Worm (Caenorhabditis elegans) whole organism, midembryonic: Measurements from ENCODE around the gene srg-58.

Source experiments
- T22C8.4 ChIP-seq: fragments of 200-800 bp; sonication (Bioruptor generic); IDR thresholded peaks from 2 replicates; pipeline ENCODE4 v1.3.6; 2022; ENCODE audit warnings: missing genetic modification characterization, missing compliant biosample characterization
- cog-1 ChIP-seq: sonication (generic microtip); optimal IDR thresholded peaks from 2 replicates; lab custom pipeline; 2016; ENCODE audit warnings: missing genetic modification characterization, missing compliant biosample characterization
- flt-1 ChIP-seq: fragments of 200-800 bp; sonication (Bioruptor generic); IDR thresholded peaks from 2 replicates; pipeline ENCODE4 v1.3.6; 2022; ENCODE audit warnings: missing genetic modification characterization, missing compliant biosample characterization
- klf-2 ChIP-seq: fragments of 200-800 bp; sonication (Bioruptor generic); conservative IDR thresholded peaks from 2 replicates; pipeline ENCODE4 v1.3.6; 2022; ENCODE audit warnings: missing genetic modification reagents, missing genetic modification characterization, missing compliant biosample characterization
- med-1 ChIP-seq: sonication (generic microtip); optimal IDR thresholded peaks from 2 replicates; lab custom pipeline; 2017; ENCODE audit warnings: missing genetic modification characterization, mild to moderate bottlenecking, missing compliant biosample characterization, antibody characterized with exemption, missing genetic modification reagents; ENCODE audit not compliant: insufficient read depth
- ref-1 ChIP-seq: fragments of 200-800 bp; sonication (Bioruptor generic); conservative IDR thresholded peaks from 2 replicates; pipeline ENCODE4 v1.3.6; 2022; ENCODE audit warnings: missing genetic modification reagents, missing genetic modification characterization, missing compliant biosample characterization
- tab-1 ChIP-seq: fragments of 200-800 bp; sonication (Bioruptor generic); IDR thresholded peaks from 2 replicates; pipeline ENCODE4 v1.3.6; 2022; ENCODE audit warnings: missing genetic modification characterization, missing compliant biosample characterization
- ztf-23 ChIP-seq: fragments of 200-800 bp; sonication (Bioruptor generic); IDR thresholded peaks from 2 replicates; pipeline ENCODE4 v1.3.6; 2022; ENCODE audit warnings: missing genetic modification reagents, missing genetic modification characterization, missing compliant biosample characterization
- ztf-29 ChIP-seq: fragments of 200-800 bp; sonication (Bioruptor generic); IDR thresholded peaks from 2 replicates; pipeline ENCODE4 v1.3.6; 2022; ENCODE audit warnings: missing genetic modification reagents, missing genetic modification characterization, missing compliant biosample characterization

The srg-58 gene

DNA sequence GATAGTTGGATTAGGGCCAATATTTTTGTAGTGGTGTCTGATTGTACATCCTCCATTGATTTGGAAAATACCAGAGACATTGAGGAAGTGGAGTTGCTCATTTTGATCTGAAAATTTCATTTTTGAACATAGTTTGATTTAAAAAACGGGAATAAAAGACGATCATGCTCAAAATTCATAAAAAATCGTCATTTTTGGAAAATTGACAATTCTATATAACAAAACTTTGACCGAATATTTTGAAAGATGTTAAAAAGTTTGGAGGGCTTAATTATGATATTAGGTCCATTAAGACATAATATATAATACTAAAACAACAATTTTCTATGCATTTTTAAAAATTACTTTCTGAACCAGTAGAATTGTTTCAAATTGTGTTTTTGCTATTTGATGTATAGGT is at the start of gene srg-58:
Gene srg-58 (minus strand): TSS at position 101 of the 400 bp plus-strand sequence.
- TF ChIP-seq ztf-23 (GFP tag; lab: Robert Waterston, UW) (no peak), ztf-29 (GFP tag; lab: Robert Waterston, UW) (no peak), med-1 (GFP tag; lab: Kevin White, UChicago) (no peak), cog-1 (no peak), ref-1 (GFP tag; lab: Robert Waterston, UW) (no peak), tab-1 (GFP tag; lab: Robert Waterston, UW) (no peak)

DNA sequence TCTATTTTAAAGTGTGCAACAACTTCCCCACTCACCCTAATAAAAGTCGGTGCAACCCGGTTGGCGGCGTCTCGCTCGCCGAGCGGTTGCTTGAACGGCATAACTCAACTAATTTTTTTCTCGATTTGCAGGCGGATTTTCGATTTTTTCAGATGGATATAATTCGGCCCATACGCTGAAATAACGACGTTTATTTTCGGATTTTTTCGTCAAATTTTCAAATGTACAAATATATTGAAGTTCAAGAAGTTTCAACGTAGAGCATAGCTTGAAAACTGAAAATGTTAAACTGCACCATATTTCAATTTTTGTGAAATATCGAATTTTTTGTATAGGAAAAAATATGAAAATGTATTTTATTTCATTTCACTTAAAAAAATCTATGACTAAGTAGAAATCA is 48.4 kb upstream of the srg-58 start, which contains the start of gene ketn-1:
Gene ketn-1 (minus strand): TSS at position 101 of the 400 bp plus-strand sequence.
- TF ChIP-seq klf-2 (GFP tag; lab: Robert Waterston, UW) (no peak), ztf-29 (GFP tag; lab: Robert Waterston, UW) (no peak), cog-1 (no peak), tab-1 (GFP tag; lab: Robert Waterston, UW) (no peak), ztf-23 (GFP tag; lab: Robert Waterston, UW) (no peak), T22C8.4 (no peak), ref-1 (GFP tag; lab: Robert Waterston, UW) (no peak), med-1 (GFP tag; lab: Kevin White, UChicago) (no peak), flt-1 (GFP tag; lab: Robert Waterston, UW) (no peak)

DNA sequence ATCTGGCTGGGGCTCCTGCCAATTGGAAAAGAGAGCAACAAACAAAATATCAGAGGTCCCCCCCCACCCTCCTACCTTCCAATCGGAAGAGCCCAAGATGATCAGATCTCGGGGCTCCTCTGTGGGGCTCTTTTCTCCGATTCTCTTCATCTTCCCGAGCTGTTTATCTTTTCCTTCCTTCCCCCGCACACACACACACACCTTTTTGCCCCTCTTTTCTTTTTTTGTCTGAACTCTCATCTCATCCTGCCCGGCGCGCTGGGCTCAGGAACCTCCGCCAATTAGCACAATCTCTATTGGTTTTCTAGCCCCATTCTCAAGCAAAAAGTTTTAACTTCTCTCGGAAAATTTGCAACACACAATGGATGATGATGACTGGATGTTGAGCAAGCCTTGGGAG is 43.9 kb upstream of the srg-58 start:
- TF ChIP-seq ref-1 (GFP tag; lab: Robert Waterston, UW) (no peak), ztf-23 (GFP tag; lab: Robert Waterston, UW) (no peak), med-1 (GFP tag; lab: Kevin White, UChicago) (no peak), T22C8.4 (no peak), klf-2 (GFP tag; lab: Robert Waterston, UW) (no peak), cog-1 (no peak), tab-1 (GFP tag; lab: Robert Waterston, UW) (no peak), ztf-29 (GFP tag; lab: Robert Waterston, UW) (no peak), flt-1 (GFP tag; lab: Robert Waterston, UW) (no peak)

DNA sequence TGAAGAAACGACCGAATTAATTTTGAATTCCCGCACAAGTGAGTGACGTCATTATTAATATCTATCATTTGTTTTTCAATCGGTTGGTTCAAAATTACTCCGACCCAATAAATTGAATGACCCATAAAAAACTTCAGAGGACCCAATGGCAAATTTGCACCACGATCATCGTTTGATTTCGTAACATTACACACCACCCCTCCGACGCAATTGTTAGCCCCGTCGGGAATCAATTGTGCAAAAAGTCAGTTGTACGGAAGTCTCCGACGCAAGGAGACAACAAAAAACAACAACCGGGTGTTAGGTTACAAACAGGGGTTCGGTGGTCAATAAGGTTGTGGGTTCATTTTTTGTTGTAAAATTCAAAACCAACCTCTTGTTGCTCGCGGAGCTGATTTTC is 42.6 kb upstream of the srg-58 start:
- no peak for TF ChIP-seq klf-2 (GFP tag; lab: Robert Waterston, UW)
- TF ChIP-seq ztf-23 (GFP tag; lab: Robert Waterston, UW), result no peak
- TF ChIP-seq flt-1 (GFP tag; lab: Robert Waterston, UW), result no peak
- TF ChIP-seq tab-1 (GFP tag; lab: Robert Waterston, UW), result no peak
- no peak for TF ChIP-seq ztf-29 (GFP tag; lab: Robert Waterston, UW)
- no peak for TF ChIP-seq cog-1
- TF ChIP-seq T22C8.4, result no peak

DNA sequence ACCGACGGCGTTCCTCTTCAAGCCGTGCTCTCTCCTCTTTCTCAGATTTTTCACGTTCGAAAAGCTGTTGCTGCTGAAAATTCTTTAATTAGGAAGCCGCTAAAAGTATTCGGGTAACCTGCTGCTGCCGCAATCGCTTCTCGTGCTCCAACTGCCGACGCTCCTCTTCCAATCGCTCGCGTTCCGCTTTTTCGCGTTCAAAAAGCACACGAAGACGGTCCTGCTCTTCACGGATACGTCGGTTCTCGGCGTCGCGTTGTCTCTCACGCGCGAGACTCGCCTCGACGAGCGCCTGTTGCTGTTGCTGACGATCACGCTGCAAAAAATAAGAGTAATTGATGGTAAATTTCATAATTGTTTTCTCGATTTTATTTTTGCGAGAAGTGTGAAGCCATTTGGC is 41.3 kb upstream of the srg-58 start:
- TF ChIP-seq ztf-29 (GFP tag; lab: Robert Waterston, UW), result no peak

DNA sequence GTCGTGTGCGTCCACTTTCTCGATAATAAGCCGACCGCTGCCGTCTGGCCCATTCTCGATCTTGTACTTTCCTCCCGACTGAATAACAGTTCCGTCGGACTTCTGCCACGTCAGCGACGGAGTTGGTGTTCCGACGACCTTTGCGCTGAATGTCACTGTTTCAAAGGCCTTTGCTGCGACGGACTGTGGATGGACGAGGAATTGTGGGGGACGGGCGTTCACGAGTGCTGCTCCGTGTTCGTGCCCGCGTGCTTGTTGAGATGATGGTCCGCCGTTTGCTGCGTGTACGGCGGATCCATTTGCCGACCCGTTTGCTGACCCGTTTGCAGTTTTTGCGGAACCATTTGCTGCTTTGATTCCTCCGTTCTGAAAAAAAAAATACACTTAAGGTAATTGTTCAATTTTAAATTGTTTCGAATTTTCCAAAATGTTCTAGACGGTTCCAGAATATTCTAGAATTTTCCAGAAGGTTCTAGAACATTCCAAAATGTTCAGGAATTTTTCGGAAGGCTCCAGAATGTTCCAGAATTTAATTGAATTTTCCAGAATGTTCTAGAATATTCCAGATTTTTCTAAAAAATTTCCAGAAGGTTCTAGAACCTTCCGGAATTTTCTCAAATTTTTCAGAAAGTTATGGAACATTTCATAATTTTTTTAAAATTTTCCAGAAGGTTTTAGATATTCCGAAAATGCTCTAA is 40.0 kb upstream of the srg-58 start:
- TF ChIP-seq tab-1 (GFP tag; lab: Robert Waterston, UW) (no peak), ztf-23 (GFP tag; lab: Robert Waterston, UW) (no peak), cog-1 (no peak), ref-1 (GFP tag; lab: Robert Waterston, UW) (no peak), flt-1 (GFP tag; lab: Robert Waterston, UW) (no peak), ztf-29 (GFP tag; lab: Robert Waterston, UW) (no peak), med-1 (GFP tag; lab: Kevin White, UChicago) (no peak), T22C8.4 (no peak), klf-2 (GFP tag; lab: Robert Waterston, UW) (no peak)

DNA sequence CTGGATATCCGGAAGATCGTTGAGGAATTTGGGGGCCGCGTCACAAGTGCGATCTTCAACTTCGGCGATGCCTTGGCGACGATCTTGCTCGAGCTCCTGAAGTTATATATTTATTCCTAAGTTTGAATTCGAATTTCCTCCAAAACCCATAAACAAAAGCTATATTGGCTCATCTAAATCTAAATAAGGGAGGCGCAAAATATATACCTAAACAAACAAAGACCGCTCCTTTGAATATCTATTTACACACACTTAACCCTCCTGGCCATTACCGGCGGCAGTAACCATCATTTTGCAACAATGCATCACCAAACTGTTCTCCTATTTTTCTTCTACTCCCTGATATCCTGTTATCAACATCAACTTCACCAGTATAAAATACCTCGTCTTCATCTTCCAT is 36.6 kb upstream of the srg-58 start, which contains the start of gene F54E2.2:
Gene F54E2.2 (plus strand): TSS at position 301 of the 400 bp plus-strand sequence.
- TF ChIP-seq klf-2 (GFP tag; lab: Robert Waterston, UW) (no peak), T22C8.4 (no peak), cog-1 (no peak), tab-1 (GFP tag; lab: Robert Waterston, UW) (no peak), ref-1 (GFP tag; lab: Robert Waterston, UW) (no peak), flt-1 (GFP tag; lab: Robert Waterston, UW) (no peak), ztf-29 (GFP tag; lab: Robert Waterston, UW) (no peak)

DNA sequence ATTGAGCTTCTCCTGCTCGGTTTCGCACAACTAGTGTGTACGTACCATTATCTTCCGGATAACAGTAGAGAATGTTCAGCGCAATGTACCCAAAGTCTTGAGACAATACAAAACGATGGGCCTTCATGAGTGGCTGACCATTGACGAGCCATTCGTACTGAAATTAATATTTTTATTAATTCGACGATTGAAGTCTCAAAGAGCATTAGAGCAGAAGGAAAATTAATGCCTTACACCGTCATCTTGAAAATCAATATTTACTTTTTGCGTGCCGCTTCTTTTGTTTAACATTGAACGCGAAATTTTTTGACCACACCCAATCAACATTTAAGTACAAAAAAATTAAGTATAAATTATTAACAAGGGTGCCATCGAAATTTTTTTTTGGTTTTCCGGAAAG is 33.6 kb upstream of the srg-58 start:
- TF ChIP-seq cog-1 (no peak), flt-1 (GFP tag; lab: Robert Waterston, UW) (no peak), klf-2 (GFP tag; lab: Robert Waterston, UW) (no peak), T22C8.4 (no peak), ztf-29 (GFP tag; lab: Robert Waterston, UW) (no peak), tab-1 (GFP tag; lab: Robert Waterston, UW) (no peak), ztf-23 (GFP tag; lab: Robert Waterston, UW) (no peak), med-1 (GFP tag; lab: Kevin White, UChicago) (no peak), ref-1 (GFP tag; lab: Robert Waterston, UW) (no peak)

DNA sequence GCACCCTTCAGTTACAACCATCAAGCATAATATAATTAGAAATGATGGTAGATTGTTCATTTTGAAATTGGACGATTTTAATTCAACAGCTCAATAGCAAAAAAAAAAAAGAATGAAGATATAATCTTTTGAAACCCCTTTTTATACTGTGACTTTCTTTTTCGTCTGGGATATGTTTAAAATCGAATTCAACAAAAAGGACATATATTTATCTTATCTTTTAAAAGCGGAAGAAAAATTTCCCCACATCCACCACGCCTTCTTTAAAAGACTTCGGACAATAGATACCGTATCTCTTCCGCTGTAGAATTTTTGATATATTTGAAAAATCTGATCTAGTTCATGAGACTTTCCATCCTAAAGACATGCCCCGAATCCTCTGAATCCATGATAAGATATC is 21.4 kb upstream of the srg-58 start, which contains the start of gene R05D8.11:
Gene R05D8.11 (minus strand): TSS at position 101 of the 400 bp plus-strand sequence.
- TF ChIP-seq tab-1 (GFP tag; lab: Robert Waterston, UW) (no peak), cog-1 (no peak), ztf-23 (GFP tag; lab: Robert Waterston, UW) (no peak), flt-1 (GFP tag; lab: Robert Waterston, UW) (no peak), ztf-29 (GFP tag; lab: Robert Waterston, UW) (no peak), ref-1 (GFP tag; lab: Robert Waterston, UW) (no peak), klf-2 (GFP tag; lab: Robert Waterston, UW) (no peak), T22C8.4 (no peak), med-1 (GFP tag; lab: Kevin White, UChicago) (no peak)
